Fruit fly (Drosophila melanogaster): ENCODE results near the gene Orc5.
A peak's percentile ranks its signal among the peaks of the same experiment; 100 is the strongest.

Orc5 gene

DNA sequence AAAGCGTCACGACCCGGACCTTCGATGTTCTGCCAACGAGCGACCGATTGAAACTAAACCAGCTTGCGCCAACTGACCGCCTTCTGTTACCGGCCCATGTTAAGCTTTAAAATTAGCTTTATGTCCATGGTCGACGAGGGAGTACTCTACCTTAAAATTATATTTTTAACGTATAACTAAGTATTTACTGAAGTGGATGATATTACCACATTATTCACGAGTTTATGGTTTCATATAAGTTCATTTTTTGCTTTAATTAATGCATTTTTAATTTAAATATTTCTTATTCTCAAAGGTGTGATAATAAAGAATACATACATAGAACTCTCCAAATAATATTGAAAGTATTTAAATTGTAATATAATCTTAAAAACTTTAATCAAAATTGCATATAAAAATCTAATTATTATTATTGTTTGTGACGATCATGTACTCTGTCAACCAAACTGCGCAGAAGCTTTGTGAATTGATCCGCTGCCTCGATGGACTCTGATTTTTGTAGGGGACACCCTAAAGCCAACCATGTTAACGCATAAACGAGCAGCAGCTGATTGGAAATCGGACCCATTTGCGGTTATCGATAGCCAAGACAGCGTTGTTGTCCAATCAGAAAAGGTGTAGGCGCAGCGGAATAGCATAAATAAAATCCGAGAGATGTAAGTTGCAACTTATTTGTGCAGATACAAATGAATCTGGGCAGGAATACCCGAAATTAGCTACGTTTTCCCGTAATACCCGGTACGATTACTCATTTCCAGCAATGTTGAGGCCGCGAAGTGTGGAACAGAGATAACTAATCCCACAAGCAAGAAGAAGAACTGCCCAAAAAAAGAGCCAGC is 49.3 kb upstream of the Orc5 start, which contains the start of the genes CG9008 and p38b (continued):
- TF ChIP-seq chif (GFP tag; optimal IDR thresholded peaks at IDR 0.05) (no peak), ssp (GFP tag; IDR thresholded peaks at IDR 0.05) (peak; percentile 63), CG7987 (GFP tag; optimal IDR thresholded peaks at IDR 0.05) (no peak), CG17328 (GFP tag; IDR thresholded peaks at IDR 0.05) (peak; percentile 22; the same call in 1 of the 2 replicates), tll (GFP tag; optimal IDR thresholded peaks at IDR 0.05) (no peak), CG10565 (GFP tag; optimal IDR thresholded peaks at IDR 0.05) (no peak), HmgZ (tag; optimal IDR thresholded peaks at IDR 0.05) (peak; percentile 44), klu (GFP tag; IDR thresholded peaks at IDR 0.05) (peak; percentile 60; the same call in 1 of the 2 replicates), CG2875 (GFP tag; optimal IDR thresholded peaks at IDR 0.05) (peak; percentile 14), CG5953 (GFP tag; IDR thresholded peaks at IDR 0.05) (peak; percentile 36; the same call in 1 of the 2 replicates), CG11723 (GFP tag; optimal IDR thresholded peaks at IDR 0.05) (peak; percentile 78), CG10147 (GFP tag; optimal IDR thresholded peaks at IDR 0.05) (peak; percentile 88), pros (GFP tag; optimal IDR thresholded peaks at IDR 0.05) (no peak), Ets65A (GFP tag) (peak; percentile 92), vfl (GFP tag; optimal IDR thresholded peaks at IDR 0.05) (peak; percentile 8), ind (GFP tag; optimal IDR thresholded peaks at IDR 0.05) (peak; percentile 65), Dp (GFP tag; optimal IDR thresholded peaks at IDR 0.05) (no peak), CTCF (GFP tag; optimal IDR thresholded peaks at IDR 0.05) (no peak), ap (GFP tag; IDR thresholded peaks at IDR 0.05) (no peak; the same call in 1 of the 2 replicates), HLH4C (GFP tag; IDR thresholded peaks at IDR 0.05; ENCODE audit: partially characterized antibody) (peak; percentile 60), CG6272 (GFP tag; IDR thresholded peaks at IDR 0.05) (peak; percentile 71), nmo (GFP tag; optimal IDR thresholded peaks at IDR 0.05) (peak; percentile 94), gcm (GFP tag; optimal IDR thresholded peaks at IDR 0.05) (peak; percentile 80), lbe (GFP tag; optimal IDR thresholded peaks at IDR 0.05) (peak; percentile 52), Ravus (GFP tag; IDR thresholded peaks at IDR 0.05) (no peak), nom (GFP tag; optimal IDR thresholded peaks at IDR 0.05) (peak; percentile 59), Dfd (GFP tag; optimal IDR thresholded peaks at IDR 0.05) (no peak), CG9876 (GFP tag; optimal IDR thresholded peaks at IDR 0.05) (no peak), Dref (GFP tag; IDR thresholded peaks at IDR 0.05) (peak; percentile 83), Oli (tag; optimal IDR thresholded peaks at IDR 0.05) (peak; percentile 87), Deaf1 (tag; optimal IDR thresholded peaks at IDR 0.05) (peak; percentile 76), Fer3 (tag; optimal IDR thresholded peaks at IDR 0.05) (peak; percentile 76), wek (GFP tag; optimal IDR thresholded peaks at IDR 0.05) (peak; percentile 52), sisA (GFP tag; IDR thresholded peaks at IDR 0.05) (peak; percentile 55; the same call in 1 of the 2 replicates), Abd-B (GFP tag; optimal IDR thresholded peaks at IDR 0.05) (peak; percentile 76), Side (GFP tag; optimal IDR thresholded peaks at IDR 0.05) (no peak), CG2199 (GFP tag; IDR thresholded peaks at IDR 0.05) (0 out of 3 replicates have a peak, but pooled peaks have one; percentile 19), CG7556 (GFP tag; optimal IDR thresholded peaks at IDR 0.05) (peak; percentile 95), dan (GFP tag; IDR thresholded peaks at IDR 0.05) (no peak), ac (GFP tag; optimal IDR thresholded peaks at IDR 0.05) (no peak), CG30020 (tag; optimal IDR thresholded peaks at IDR 0.05) (peak; percentile 65), oc (tag; optimal IDR thresholded peaks at IDR 0.05) (no peak), CG1647 (GFP tag; optimal IDR thresholded peaks at IDR 0.05) (no peak), Ssrp (tag; optimal IDR thresholded peaks at IDR 0.05) (peak; percentile 87), GATAe (GFP tag; conservative IDR thresholded peaks at IDR 0.05) (no peak), CG8765 (GFP tag; IDR thresholded peaks at IDR 0.05) (no peak), seq (GFP tag; IDR thresholded peaks at IDR 0.05) (no peak; the same call in 1 of the 2 replicates), CG12659 (GFP tag; optimal IDR thresholded peaks at IDR 0.05) (peak; percentile 92)

Data from whole organism, embryonic.